Fruit fly (Drosophila melanogaster) whole organism, wandering third instar larva: ENCODE results near the gene Vajk1.

Source experiments
- Abd-B ChIP-seq: fragments of >200 bp; optimal IDR thresholded peaks from 2 replicates; lab custom pipeline; 2017; ENCODE audit warnings: missing biosample characterization, missing genetic modification characterization
- CG9705 ChIP-seq: fragments of 200-800 bp; sonication (Bioruptor generic); optimal IDR thresholded peaks from 2 replicates; lab custom pipeline; 2018; ENCODE audit warnings: missing biosample characterization, mild to moderate bottlenecking, missing genetic modification characterization
- CrebA ChIP-seq: fragments of 200-800 bp; sonication (Bioruptor generic); optimal IDR thresholded peaks from 2 replicates; lab custom pipeline; 2016; ENCODE audit warnings: missing biosample characterization, mild to moderate bottlenecking, missing genetic modification characterization, borderline replicate concordance
- Dfd ChIP-seq: fragments of >200 bp; optimal IDR thresholded peaks from 2 replicates; lab custom pipeline; 2017; ENCODE audit warnings: missing biosample characterization, missing genetic modification characterization
- Dif ChIP-seq: fragments of 200-275, 200-300 bp; sonication (Bioruptor generic); optimal IDR thresholded peaks from 2 replicates; lab custom pipeline; 2018; ENCODE audit warnings: missing biosample characterization, missing genetic modification characterization; ENCODE audit not compliant: partially characterized antibody
- GATAd ChIP-seq: sonication (Bioruptor generic); optimal IDR thresholded peaks from 2 replicates; lab custom pipeline; 2016; ENCODE audit warnings: missing biosample characterization, missing genetic modification characterization
- HLH106 ChIP-seq: fragments of 200-800 bp; optimal IDR thresholded peaks from 3 replicates; lab custom pipeline; 2019; ENCODE audit warnings: missing biosample characterization, mild to moderate bottlenecking, missing genetic modification characterization, moderate library complexity
- Hnf4 ChIP-seq: fragments of 200-800 bp; sonication (Bioruptor generic); optimal IDR thresholded peaks from 2 replicates; lab custom pipeline; 2016; ENCODE audit warnings: missing biosample characterization, mild to moderate bottlenecking, missing genetic modification characterization
- Hr78 ChIP-seq: fragments of >200 bp; optimal IDR thresholded peaks from 2 replicates; lab custom pipeline; 2017; ENCODE audit warnings: missing biosample characterization, missing genetic modification characterization
- Hr83 ChIP-seq: fragments of 200-300 bp; sonication (Bioruptor generic); optimal IDR thresholded peaks from 2 replicates; lab custom pipeline; 2016; ENCODE audit warnings: missing biosample characterization, mild to moderate bottlenecking, missing genetic modification characterization, moderate library complexity; ENCODE audit not compliant: poor library complexity, severe bottlenecking
- Jra ChIP-seq: sonication (Bioruptor generic); optimal IDR thresholded peaks from 2 replicates; lab custom pipeline; 2016; ENCODE audit warnings: missing biosample characterization, missing genetic modification characterization
- Mio ChIP-seq: sonication (Bioruptor generic); optimal IDR thresholded peaks from 2 replicates; lab custom pipeline; 2016; ENCODE audit warnings: missing biosample characterization, missing genetic modification characterization
- Myc ChIP-seq: fragments of >200 bp; optimal IDR thresholded peaks from 2 replicates; lab custom pipeline; 2017
- N ChIP-seq: fragments of >200 bp; optimal IDR thresholded peaks from 2 replicates; lab custom pipeline; 2018; ENCODE audit warnings: missing biosample characterization, missing external identifiers, missing genetic modification characterization
- Rel ChIP-seq, 2 experiments: fragments of 200-800 bp; sonication (Bioruptor generic) in 1 of 2; optimal IDR thresholded peaks; 2 replicates in 1 of 2; 3 replicates in 1 of 2; lab custom pipeline; 2016 to 2019; ENCODE audit warnings: mild to moderate bottlenecking in 2 of 2, missing biosample characterization in 2 of 2, missing genetic modification characterization in 2 of 2, moderate library complexity in 1 of 2
- Sp1 ChIP-seq: fragments of 200-800 bp; sonication (Bioruptor generic); optimal IDR thresholded peaks from 3 replicates; lab custom pipeline; 2019; ENCODE audit warnings: missing biosample characterization, mild to moderate bottlenecking, missing genetic modification characterization, moderate library complexity
- Vsx2 ChIP-seq: fragments of 200-300, 225-300 bp; sonication (Bioruptor generic); optimal IDR thresholded peaks from 2 replicates; lab custom pipeline; 2018; ENCODE audit warnings: missing biosample characterization, missing genetic modification characterization; ENCODE audit not compliant: partially characterized antibody
- br ChIP-seq: fragments of 200-800 bp; sonication (Bioruptor generic); optimal IDR thresholded peaks from 2 replicates; lab custom pipeline; 2016; ENCODE audit warnings: missing biosample characterization, missing genetic modification characterization
- dl ChIP-seq, 2 experiments: fragments of 175-275, 200-275 bp in 1 of 2; fragments of 200-275 bp in 1 of 2; sonication (Bioruptor generic); optimal IDR thresholded peaks; lab custom pipeline; 2018; ENCODE audit warnings: mild to moderate bottlenecking in 2 of 2, missing biosample characterization in 2 of 2, missing genetic modification characterization in 2 of 2, moderate library complexity in 2 of 2; ENCODE audit not compliant: partially characterized antibody in 2 of 2, insufficient read depth in 1 of 2
- dmrt93B ChIP-seq: fragments of 200-800 bp; sonication (Bioruptor generic); optimal IDR thresholded peaks from 2 replicates; lab custom pipeline; 2018; ENCODE audit warnings: missing biosample characterization, mild to moderate bottlenecking, missing genetic modification characterization
- dsf ChIP-seq: sonication (Bioruptor generic); optimal IDR thresholded peaks from 2 replicates; lab custom pipeline; 2016; ENCODE audit warnings: missing biosample characterization, missing genetic modification characterization, borderline replicate concordance
- ey ChIP-seq: fragments of 200-800 bp; sonication (Bioruptor generic); optimal IDR thresholded peaks from 2 replicates; lab custom pipeline; 2016; ENCODE audit warnings: missing biosample characterization, missing genetic modification characterization
- foxo ChIP-seq, 2 experiments: fragments of 200-800 bp; sonication (Bioruptor generic); optimal IDR thresholded peaks; 2 replicates in 1 of 2; 3 replicates in 1 of 2; lab custom pipeline; 2016 to 2017; ENCODE audit warnings: missing biosample characterization in 2 of 2, missing genetic modification characterization in 2 of 2
- fru ChIP-seq: fragments of 200-800 bp; sonication (Bioruptor generic); optimal IDR thresholded peaks from 3 replicates; lab custom pipeline; 2016; ENCODE audit warnings: missing biosample characterization, mild to moderate bottlenecking, missing genetic modification characterization
- h ChIP-seq: fragments of 200-800 bp; sonication (Bioruptor generic); optimal IDR thresholded peaks from 3 replicates; lab custom pipeline; 2016; ENCODE audit warnings: missing biosample characterization, mild to moderate bottlenecking, missing genetic modification characterization
- jim ChIP-seq: fragments of 175-275, 200-325 bp; sonication (Bioruptor generic); optimal IDR thresholded peaks from 2 replicates; lab custom pipeline; 2016; ENCODE audit warnings: missing biosample characterization, mild to moderate bottlenecking, missing genetic modification characterization
- lola ChIP-seq: fragments of >200 bp; optimal IDR thresholded peaks from 2 replicates; lab custom pipeline; 2017; ENCODE audit warnings: missing biosample characterization, missing genetic modification characterization
- pan ChIP-seq: fragments of >200 bp; optimal IDR thresholded peaks from 2 replicates; lab custom pipeline; 2017
- psq ChIP-seq: fragments of 200-800 bp; sonication (Bioruptor generic); optimal IDR thresholded peaks from 3 replicates; lab custom pipeline; 2017; ENCODE audit warnings: missing biosample characterization, mild to moderate bottlenecking, missing genetic modification characterization, moderate library complexity
- rgr ChIP-seq: fragments of 200-800 bp; sonication (Bioruptor generic); optimal IDR thresholded peaks from 3 replicates; lab custom pipeline; 2016; ENCODE audit warnings: missing biosample characterization, mild to moderate bottlenecking, missing genetic modification characterization
- sage ChIP-seq: fragments of 200-800 bp; sonication (Bioruptor generic); optimal IDR thresholded peaks from 2 replicates; lab custom pipeline; 2016; ENCODE audit warnings: missing biosample characterization, mild to moderate bottlenecking, missing genetic modification characterization
- sv ChIP-seq: fragments of 200-800 bp; sonication (Bioruptor generic); optimal IDR thresholded peaks from 3 replicates; lab custom pipeline; 2016; ENCODE audit warnings: missing biosample characterization, missing genetic modification characterization
- tai ChIP-seq: sonication (Bioruptor generic); optimal IDR thresholded peaks from 2 replicates; lab custom pipeline; 2016; ENCODE audit warnings: missing biosample characterization, missing genetic modification characterization
- usp ChIP-seq: fragments of >200 bp; optimal IDR thresholded peaks from 2 replicates; lab custom pipeline; 2017; ENCODE audit warnings: missing biosample characterization, missing genetic modification characterization
- woc ChIP-seq: sonication (Bioruptor generic); optimal IDR thresholded peaks from 2 replicates; lab custom pipeline; 2016; ENCODE audit warnings: missing biosample characterization, mild to moderate bottlenecking, missing genetic modification characterization

Vajk1 gene

DNA sequence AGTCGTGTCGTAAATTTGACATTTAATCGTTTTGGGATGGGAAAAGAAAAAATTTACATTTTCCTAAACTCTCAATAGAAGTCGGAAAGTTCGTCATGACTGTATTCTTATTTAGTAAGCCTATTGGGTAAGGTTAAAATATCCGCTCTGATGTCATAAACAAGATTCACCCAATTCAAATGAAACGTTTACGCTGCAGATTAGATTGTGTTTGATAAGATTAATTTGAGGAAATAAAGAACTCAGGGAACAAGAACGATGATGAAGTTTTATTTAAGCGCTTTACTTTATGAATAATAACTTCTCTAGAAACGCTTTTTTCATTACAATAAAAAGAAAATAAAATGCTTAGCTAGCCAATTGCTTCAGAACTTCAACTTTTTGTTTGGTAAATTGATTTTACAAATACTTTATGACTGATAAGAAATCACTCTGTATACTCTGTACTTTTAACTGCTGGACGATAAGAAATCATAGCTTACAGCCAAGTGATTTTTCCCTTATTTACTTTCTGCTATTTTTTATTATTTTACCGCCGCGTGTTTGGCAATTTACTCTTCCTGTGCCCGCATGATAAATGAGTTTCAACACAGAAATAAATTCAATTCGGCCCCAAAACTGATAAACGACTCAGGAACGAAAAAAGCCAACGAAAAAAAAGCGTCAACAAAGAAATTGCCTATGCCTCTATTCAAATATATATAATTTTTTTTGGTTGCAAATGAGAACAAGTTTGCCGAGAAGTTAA, 36.9 kb downstream of the Vajk1 start:
- TF ChIP-seq br (GFP tag; lab: Kevin White, UChicago) (peak; percentile 16), Mio (GFP tag; lab: Kevin White, UChicago) (no peak), lola (GFP tag; lab: Kevin White, UChicago) (no peak), Vsx2 (GFP tag; lab: Kevin White, UChicago) (no peak), Myc (lab: Kevin White, UChicago) (no peak), N (GFP tag; lab: Kevin White, UChicago) (no peak), CG9705 (GFP tag; lab: Kevin White, UChicago) (no peak), Rel (GFP tag; optimal IDR thresholded peaks at IDR 0.05; lab: Kevin White, UChicago) (no peak), Rel (tag; optimal IDR thresholded peaks at IDR 0.05; lab: Kevin White, UChicago) (peak; percentile 2), Hnf4 (no peak), Sp1 (peak; percentile 4), GATAd (GFP tag; lab: Kevin White, UChicago) (no peak), Hr83 (GFP tag; lab: Kevin White, UChicago) (no peak), fru (GFP tag; lab: Kevin White, UChicago) (peak; percentile 22)

DNA sequence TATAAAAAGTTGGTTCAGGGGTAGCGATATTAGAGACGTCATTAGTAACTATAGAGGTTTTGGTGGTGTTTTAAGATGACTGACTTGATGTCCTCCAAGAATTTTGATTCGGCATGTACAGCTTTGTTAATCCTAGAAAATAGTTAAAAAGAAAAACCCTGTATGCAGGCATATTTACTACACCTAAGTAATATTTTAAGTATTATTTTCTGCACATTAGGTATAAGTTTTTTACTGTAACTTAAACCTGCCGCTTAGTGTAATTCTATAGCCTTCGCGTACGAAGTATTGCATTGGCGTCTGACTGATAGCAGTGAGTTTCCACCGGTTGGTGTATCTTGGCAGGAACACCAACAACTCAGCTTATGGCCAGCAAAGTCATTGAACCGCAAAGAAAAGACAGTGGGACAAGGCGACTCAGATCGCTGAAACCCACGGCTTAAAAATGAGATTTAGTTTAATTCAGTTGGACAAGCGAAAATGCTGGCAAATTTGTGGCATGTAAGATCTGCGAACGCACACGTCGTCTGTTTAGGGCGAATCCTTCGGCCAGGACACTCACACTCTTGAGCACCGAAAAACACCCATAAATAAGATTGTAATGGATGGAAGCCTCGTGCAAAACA, 38.6 kb downstream of the Vajk1 start:
- peak; percentile 3 for TF ChIP-seq psq (GFP tag; lab: Kevin White, UChicago)
- TF ChIP-seq usp: no peak
- TF ChIP-seq ey (GFP tag; lab: Kevin White, UChicago): no peak
- TF ChIP-seq foxo (GFP tag; optimal IDR thresholded peaks at IDR 0.05; lab: Kevin White, UChicago): peak in 1 of 2 experiments; percentile 40
- TF ChIP-seq Vsx2 (GFP tag; lab: Kevin White, UChicago): no peak
- no peak for TF ChIP-seq dsf (GFP tag; lab: Kevin White, UChicago)
- no peak for TF ChIP-seq GATAd (GFP tag; lab: Kevin White, UChicago)
- TF ChIP-seq Rel (GFP tag; optimal IDR thresholded peaks at IDR 0.05; lab: Kevin White, UChicago): no peak
- no peak for TF ChIP-seq Rel (tag; optimal IDR thresholded peaks at IDR 0.05; lab: Kevin White, UChicago)
- TF ChIP-seq lola (GFP tag; lab: Kevin White, UChicago): no peak
- peak; percentile 20 for TF ChIP-seq fru (GFP tag; lab: Kevin White, UChicago)
- no peak for TF ChIP-seq Dfd (GFP tag; lab: Kevin White, UChicago)
- peak; percentile 4 for TF ChIP-seq h (GFP tag; lab: Kevin White, UChicago)
- no peak for TF ChIP-seq CG9705 (GFP tag; lab: Kevin White, UChicago)
- TF ChIP-seq Myc (lab: Kevin White, UChicago): no peak
- no peak for TF ChIP-seq CrebA (GFP tag; lab: Kevin White, UChicago)
- TF ChIP-seq jim (GFP tag; lab: Kevin White, UChicago): no peak
- no peak for TF ChIP-seq Mio (GFP tag; lab: Kevin White, UChicago)
- TF ChIP-seq woc: no peak
- TF ChIP-seq br (GFP tag; lab: Kevin White, UChicago): peak; percentile 4
- TF ChIP-seq sage: no peak
- no peak for TF ChIP-seq dl (GFP tag; optimal IDR thresholded peaks at IDR 0.05; lab: Kevin White, UChicago; ENCODE audit: insufficient read depth in 1 of 2, partially characterized antibody in 2 of 2)
- no peak for TF ChIP-seq tai (GFP tag; lab: Kevin White, UChicago)
- TF ChIP-seq HLH106 (tag; lab: Kevin White, UChicago): no peak
- TF ChIP-seq N (GFP tag; lab: Kevin White, UChicago): no peak
- no peak for TF ChIP-seq pan (lab: Kevin White, UChicago)
- TF ChIP-seq Hr78: no peak
- no peak for TF ChIP-seq Jra (GFP tag; lab: Kevin White, UChicago)

DNA sequence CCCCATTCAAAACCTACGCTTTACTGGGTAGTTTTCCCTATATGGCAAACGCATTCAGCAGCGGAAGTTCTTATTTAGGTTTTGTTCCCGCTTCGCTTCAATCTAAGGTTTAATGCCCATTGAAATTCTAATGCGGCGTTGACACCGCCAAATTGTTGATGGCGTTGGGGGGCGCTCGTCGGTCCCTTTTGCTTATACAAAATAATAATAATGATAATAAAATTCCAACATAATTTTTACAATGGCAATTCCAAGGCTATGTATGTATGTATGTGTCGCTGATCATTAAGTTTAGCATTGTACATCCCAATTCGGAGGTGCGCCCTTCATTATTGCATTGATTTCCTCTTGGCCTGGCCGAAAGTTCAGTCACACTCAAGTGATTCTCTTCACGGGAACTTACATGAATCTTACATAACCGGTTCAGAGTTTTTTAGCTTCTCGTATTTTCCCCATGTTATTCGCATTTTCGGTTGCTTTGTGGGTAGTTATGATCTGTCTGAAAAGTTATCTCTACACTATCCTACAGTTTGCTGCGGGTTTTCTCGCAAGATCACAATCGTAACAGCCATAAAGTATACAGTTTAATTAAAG, 39.2 kb downstream of the Vajk1 start:
- TF ChIP-seq Dif (GFP tag; lab: Kevin White, UChicago) (no peak), CrebA (GFP tag; lab: Kevin White, UChicago) (no peak), Hnf4 (no peak), dl (GFP tag; optimal IDR thresholded peaks at IDR 0.05; lab: Kevin White, UChicago; ENCODE audit: insufficient read depth in 1 of 2, partially characterized antibody in 2 of 2) (no peak), sv (GFP tag; lab: Kevin White, UChicago) (no peak), Hr83 (GFP tag; lab: Kevin White, UChicago) (no peak), Myc (lab: Kevin White, UChicago) (no peak), Vsx2 (GFP tag; lab: Kevin White, UChicago) (no peak), Mio (GFP tag; lab: Kevin White, UChicago) (no peak), ey (GFP tag; lab: Kevin White, UChicago) (no peak), tai (GFP tag; lab: Kevin White, UChicago) (no peak), dmrt93B (GFP tag; lab: Kevin White, UChicago) (no peak), Abd-B (GFP tag; lab: Kevin White, UChicago) (no peak), rgr (GFP tag; lab: Kevin White, UChicago) (no peak), CG9705 (GFP tag; lab: Kevin White, UChicago) (no peak), woc (no peak), usp (no peak), dsf (GFP tag; lab: Kevin White, UChicago) (no peak)
